Worm (Caenorhabditis elegans) whole organism, late embryonic: ENCODE data around the gene W06E11.1.

Experiments used
- ceh-19 ChIP-seq: fragments of 200-800 bp; sonication (Bioruptor generic); optimal IDR thresholded peaks from 2 replicates; lab custom pipeline; 2018; ENCODE audit warnings: mild to moderate bottlenecking, missing genetic modification characterization, missing compliant biosample characterization
- dve-1 ChIP-seq: sonication (generic microtip); optimal IDR thresholded peaks from 2 replicates; lab custom pipeline; 2017; ENCODE audit warnings: antibody characterized with exemption, mild to moderate bottlenecking, missing genetic modification characterization, missing compliant biosample characterization
- elt-2 ChIP-seq: sonication (generic microtip); optimal IDR thresholded peaks from 2 replicates; lab custom pipeline; 2016; ENCODE audit warnings: missing genetic modification reagents, missing genetic modification characterization, missing compliant biosample characterization
- odd-2 ChIP-seq: sonication (generic microtip); optimal IDR thresholded peaks from 2 replicates; lab custom pipeline; 2017; ENCODE audit warnings: antibody characterized with exemption, mild to moderate bottlenecking, missing genetic modification characterization, missing compliant biosample characterization
- pha-4 ChIP-seq: fragments of 150-350 bp; optimal IDR thresholded peaks from 2 replicates; lab custom pipeline; 2018; ENCODE audit warnings: missing biosample characterization, missing genetic modification reagents, missing genetic modification characterization
- pqm-1 ChIP-seq: sonication (generic microtip); optimal IDR thresholded peaks from 2 replicates; lab custom pipeline; 2016; ENCODE audit warnings: missing genetic modification characterization, missing compliant biosample characterization
- rnt-1 ChIP-seq: sonication (generic microtip); optimal IDR thresholded peaks from 2 replicates; lab custom pipeline; 2016; ENCODE audit warnings: missing genetic modification characterization, missing compliant biosample characterization
- zip-5 ChIP-seq: sonication (generic microtip); optimal IDR thresholded peaks from 2 replicates; lab custom pipeline; 2016; ENCODE audit warnings: missing genetic modification characterization, missing compliant biosample characterization

- no peak for TF ChIP-seq pha-4 (tag; lab: Kevin White, UChicago)
- TF ChIP-seq zip-5 (tag; lab: Kevin White, UChicago) = no peak
- TF ChIP-seq elt-2 = no peak
- no peak for TF ChIP-seq ceh-19
- no peak for TF ChIP-seq pqm-1 (tag; lab: Kevin White, UChicago)
- TF ChIP-seq odd-2 (tag; lab: Kevin White, UChicago) = no peak
- TF ChIP-seq rnt-1 (tag; lab: Kevin White, UChicago) = no peak
- no peak for TF ChIP-seq dve-1
Measured at ce11 chrIII:649935-650334, 8.1 kb downstream of the W06E11.1 start.
